Fruit fly (Drosophila melanogaster): ENCODE results near the gene CG8034.

Gene CG8034

DNA sequence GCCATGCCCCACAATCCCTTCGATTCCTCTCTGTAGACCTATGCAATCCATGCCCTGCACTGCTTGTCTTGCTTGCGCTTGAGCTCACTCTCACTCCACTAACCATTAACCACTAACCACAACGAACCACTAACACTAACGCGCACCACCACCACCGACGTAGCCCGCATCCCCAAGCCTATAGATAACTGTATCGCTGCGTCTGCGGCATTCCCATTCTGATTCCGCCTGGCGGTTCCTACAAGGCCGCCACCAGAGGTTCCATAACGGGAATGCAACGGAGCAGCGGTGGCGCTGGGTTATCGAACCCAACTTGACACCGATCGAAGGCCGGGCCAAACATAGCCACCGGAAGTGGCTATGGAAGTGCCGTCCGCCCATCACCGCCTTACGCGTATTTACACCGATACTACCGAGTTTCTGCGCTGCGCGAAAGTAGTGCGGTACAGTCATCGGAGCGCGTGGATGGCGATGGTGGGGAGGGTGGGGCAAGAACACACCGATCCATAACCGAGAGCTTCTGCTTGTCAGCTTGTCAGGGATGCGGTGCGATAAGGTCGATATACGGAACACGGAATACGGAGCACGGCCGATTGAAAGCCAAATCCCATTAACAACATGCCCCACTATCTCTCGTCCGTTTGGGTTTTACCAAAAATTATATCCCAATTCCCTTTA lies 32.0 kb downstream of the CG8034 start:
- TF ChIP-seq psq (optimal IDR thresholded peaks at IDR 0.05) (no peak), usp (GFP tag; optimal IDR thresholded peaks at IDR 0.05) (no peak), pan (optimal IDR thresholded peaks at IDR 0.05) (no peak), CG8478 (optimal IDR thresholded peaks at IDR 0.05) (no peak), Dll (optimal IDR thresholded peaks at IDR 0.05) (no peak), EcR (GFP tag; optimal IDR thresholded peaks at IDR 0.05) (no peak)

DNA sequence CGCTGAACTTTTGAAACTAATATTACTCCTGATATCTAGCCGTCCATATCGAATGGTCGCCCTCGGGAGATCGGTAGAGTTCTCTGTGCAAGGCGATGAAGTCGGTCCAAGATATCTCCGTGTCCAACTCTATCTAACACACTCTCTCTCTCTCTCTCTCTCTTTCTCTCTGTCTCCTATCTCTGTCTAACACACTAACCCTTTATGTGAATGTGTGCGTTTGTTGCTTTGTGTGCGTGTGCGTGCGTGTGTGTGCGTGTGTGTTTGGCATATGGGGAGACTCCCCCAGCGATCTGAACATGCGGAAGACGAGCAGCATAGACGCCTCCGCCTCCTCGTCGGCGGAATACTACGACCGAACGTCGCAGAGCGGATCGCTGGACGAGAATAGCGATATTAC lies 33.6 kb downstream of the CG8034 start:
- TF ChIP-seq usp (GFP tag; optimal IDR thresholded peaks at IDR 0.05) (no peak), CG8478 (optimal IDR thresholded peaks at IDR 0.05) (no peak), Dll (optimal IDR thresholded peaks at IDR 0.05) (no peak), EcR (GFP tag; optimal IDR thresholded peaks at IDR 0.05) (no peak), psq (optimal IDR thresholded peaks at IDR 0.05) (no peak), pan (optimal IDR thresholded peaks at IDR 0.05) (no peak)

DNA sequence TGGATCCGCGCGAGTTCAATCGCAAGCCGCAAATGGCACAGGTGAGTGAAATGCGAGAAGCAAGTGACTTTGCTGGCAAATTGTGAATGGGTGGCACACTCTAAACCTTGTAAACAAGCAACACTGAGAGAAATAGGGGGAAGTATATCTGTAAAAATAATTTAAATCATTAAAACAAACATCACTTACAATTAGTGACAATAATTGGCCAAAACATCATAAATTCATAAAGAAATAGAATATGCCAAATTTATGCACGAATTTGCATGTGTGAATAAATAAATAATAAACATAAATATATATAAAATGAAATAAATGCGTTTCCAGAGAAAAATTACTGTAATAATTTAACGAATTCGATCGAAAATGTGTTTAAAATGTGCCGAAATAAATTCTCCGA lies 35.4 kb downstream of the CG8034 start:
- TF ChIP-seq psq (optimal IDR thresholded peaks at IDR 0.05) = no peak
- TF ChIP-seq Dll (optimal IDR thresholded peaks at IDR 0.05) = no peak
- TF ChIP-seq CG8478 (optimal IDR thresholded peaks at IDR 0.05) = no peak
- TF ChIP-seq pan (optimal IDR thresholded peaks at IDR 0.05) = no peak
- no peak for TF ChIP-seq EcR (GFP tag; optimal IDR thresholded peaks at IDR 0.05)
- TF ChIP-seq usp (GFP tag; optimal IDR thresholded peaks at IDR 0.05) = no peak

DNA sequence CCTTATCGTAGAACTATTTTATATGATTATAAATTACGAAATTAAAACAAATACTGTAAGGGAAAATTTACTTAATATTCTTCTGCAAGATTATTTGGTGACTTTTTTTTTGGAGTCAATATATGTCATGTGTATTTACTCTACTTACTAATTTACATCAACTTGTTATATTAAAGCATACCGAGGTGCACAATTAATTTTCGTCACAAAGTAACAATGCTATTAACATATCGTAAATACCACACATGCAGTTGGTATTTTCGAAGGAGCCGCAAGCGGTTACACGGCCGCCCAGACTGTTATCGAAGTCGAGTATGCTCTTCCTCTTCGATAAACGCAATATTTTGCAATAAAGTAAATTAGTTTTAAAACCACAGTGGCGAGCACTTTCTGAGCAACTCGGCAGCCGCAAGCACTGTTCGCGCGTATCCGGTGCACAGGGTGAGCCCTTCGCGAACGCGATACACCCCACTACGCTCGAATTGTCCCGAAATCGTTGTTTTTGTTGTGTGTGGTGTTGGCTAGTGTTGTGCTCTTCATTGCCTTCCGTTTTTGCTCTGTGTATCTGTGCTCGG lies 36.3 kb downstream of the CG8034 start, which contains the start of gene Vav:
TSS of gene Vav (plus strand) at position 293 of the 575 bp plus-strand sequence.
- TF ChIP-seq psq (optimal IDR thresholded peaks at IDR 0.05) (no peak), Dll (optimal IDR thresholded peaks at IDR 0.05) (no peak), EcR (GFP tag; optimal IDR thresholded peaks at IDR 0.05) (no peak), CG8478 (optimal IDR thresholded peaks at IDR 0.05) (no peak), usp (GFP tag; optimal IDR thresholded peaks at IDR 0.05) (no peak), pan (optimal IDR thresholded peaks at IDR 0.05) (no peak)

DNA sequence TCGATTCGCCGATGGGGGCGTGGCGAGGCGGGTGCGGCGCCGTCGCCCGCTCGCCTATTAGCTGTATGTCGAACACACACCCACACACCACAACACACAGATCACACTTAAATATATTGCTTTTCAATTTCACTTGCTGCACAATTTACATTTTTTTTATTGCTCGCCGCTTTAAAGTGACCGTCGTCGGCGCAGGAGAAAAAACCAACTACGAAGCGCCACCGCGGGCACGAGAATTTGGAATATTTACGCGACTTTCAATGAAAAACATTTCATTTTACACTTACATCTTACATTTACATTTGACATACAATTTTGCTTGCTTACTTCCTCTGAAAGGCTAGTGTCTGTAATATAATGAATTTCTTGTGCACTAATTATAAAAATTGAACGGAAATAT lies 36.9 kb downstream of the CG8034 start, which contains the start of gene rictor:
TSS of gene rictor (minus strand) at position 170 of the 400 bp plus-strand sequence.
- no peak for TF ChIP-seq psq (optimal IDR thresholded peaks at IDR 0.05)
- TF ChIP-seq CG8478 (optimal IDR thresholded peaks at IDR 0.05) = no peak
- TF ChIP-seq pan (optimal IDR thresholded peaks at IDR 0.05) = no peak
- TF ChIP-seq usp (GFP tag; optimal IDR thresholded peaks at IDR 0.05) = no peak
- TF ChIP-seq EcR (GFP tag; optimal IDR thresholded peaks at IDR 0.05) = no peak
- TF ChIP-seq Dll (optimal IDR thresholded peaks at IDR 0.05) = no peak

DNA sequence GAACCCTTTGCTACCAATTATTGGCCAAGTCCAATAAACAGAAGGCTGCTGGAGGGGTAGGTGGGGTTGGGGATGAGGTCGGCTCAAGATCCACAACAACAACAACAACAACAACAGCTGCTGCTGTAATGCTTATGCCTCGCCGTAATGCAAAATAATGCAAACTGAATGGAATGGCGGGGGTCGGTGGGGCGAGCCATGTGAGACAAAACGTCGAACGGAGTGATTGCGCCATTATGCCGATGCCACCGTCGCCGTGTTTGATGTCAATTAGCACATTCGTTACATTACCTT lies 37.3 kb downstream of the CG8034 start:
- peak; percentile 4 for TF ChIP-seq Dll (optimal IDR thresholded peaks at IDR 0.05)
- TF ChIP-seq psq (optimal IDR thresholded peaks at IDR 0.05) = no peak

DNA sequence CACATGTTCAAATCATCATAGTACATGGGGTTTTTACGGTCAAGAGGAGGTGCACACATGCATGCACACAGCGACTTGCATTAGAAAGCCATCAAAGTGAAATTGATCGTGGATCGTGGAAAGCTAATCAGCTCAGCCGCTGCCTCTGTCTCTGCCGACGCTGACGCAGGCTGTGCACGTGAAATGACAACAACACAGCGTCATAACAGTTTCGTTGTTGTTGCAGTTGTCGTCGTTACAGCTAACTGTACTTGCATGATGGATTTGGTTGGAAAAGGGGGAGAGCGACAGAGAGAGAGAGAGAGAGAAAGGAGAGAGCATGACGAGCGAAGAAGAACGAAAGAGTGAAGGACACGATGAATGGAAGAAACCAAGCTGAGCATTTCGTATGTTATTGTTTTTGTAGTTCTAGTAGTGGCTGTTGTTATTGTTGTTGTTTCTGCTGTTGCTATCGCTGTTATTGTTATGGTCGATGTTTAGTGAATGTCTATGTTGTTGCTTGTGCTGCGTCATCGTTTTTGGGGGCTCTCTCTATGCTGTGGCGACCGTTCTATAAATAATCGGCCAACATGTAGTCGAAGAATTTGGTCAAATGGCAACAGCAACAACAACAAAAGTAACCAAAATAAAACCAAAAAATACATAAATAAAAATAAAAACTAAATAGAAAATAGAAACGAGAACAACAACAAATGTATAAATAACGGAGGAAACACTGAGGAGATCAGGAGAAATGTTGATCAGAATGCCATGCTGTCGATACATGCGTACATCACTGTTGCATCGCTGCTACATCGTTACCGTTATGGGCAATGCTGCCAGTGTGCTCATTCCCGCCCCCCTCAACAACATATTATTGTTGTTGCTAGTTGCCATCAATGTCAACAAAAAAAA lies 37.9 kb downstream of the CG8034 start:
- TF ChIP-seq Dll (optimal IDR thresholded peaks at IDR 0.05) = no peak
- no peak for TF ChIP-seq usp (GFP tag; optimal IDR thresholded peaks at IDR 0.05)
- no peak for TF ChIP-seq psq (optimal IDR thresholded peaks at IDR 0.05)
- TF ChIP-seq pan (optimal IDR thresholded peaks at IDR 0.05) = no peak
- TF ChIP-seq CG8478 (optimal IDR thresholded peaks at IDR 0.05) = no peak
- no peak for TF ChIP-seq EcR (GFP tag; optimal IDR thresholded peaks at IDR 0.05)

DNA sequence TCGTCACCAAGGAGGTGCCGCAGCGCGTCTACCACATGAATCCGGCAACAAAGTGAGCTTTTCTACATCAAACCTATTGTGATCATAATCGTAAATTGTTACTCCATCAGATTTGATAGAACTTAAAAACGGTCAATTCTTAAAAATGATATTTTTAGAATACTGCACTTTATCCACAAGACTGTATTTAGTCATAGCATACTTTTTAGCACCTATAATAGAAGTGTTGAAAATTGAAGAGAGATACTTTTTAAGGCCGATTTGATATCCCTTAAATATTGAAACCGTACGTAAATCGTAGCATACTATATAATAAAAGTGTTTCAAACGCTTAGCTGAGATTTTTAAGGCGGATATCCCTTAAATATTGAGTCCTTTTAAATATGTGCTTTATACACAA lies 47.8 kb downstream of the CG8034 start:
- TF ChIP-seq pan (optimal IDR thresholded peaks at IDR 0.05) = no peak
- TF ChIP-seq psq (optimal IDR thresholded peaks at IDR 0.05) = no peak
- no peak for TF ChIP-seq CG8478 (optimal IDR thresholded peaks at IDR 0.05)
- TF ChIP-seq usp (GFP tag; optimal IDR thresholded peaks at IDR 0.05) = no peak
- no peak for TF ChIP-seq EcR (GFP tag; optimal IDR thresholded peaks at IDR 0.05)
- TF ChIP-seq Dll (optimal IDR thresholded peaks at IDR 0.05) = no peak

DNA sequence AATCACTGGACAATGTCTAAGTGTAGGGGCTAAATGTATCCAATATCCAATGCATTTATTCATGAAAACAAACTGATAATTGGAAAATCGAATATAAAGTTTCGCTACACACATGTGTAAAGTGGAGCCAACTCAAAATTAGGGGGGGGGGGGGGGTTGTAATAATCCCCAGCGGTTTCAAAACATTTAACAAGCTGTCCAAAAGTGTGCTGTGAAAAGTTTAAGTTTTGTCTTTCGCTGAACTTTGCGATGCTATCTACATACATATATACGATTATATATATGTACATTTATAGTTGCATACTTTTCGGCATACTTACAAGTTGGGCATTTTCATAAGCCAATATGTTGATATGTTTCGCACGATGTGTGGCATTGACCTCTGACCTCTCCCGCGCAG lies 48.6 kb downstream of the CG8034 start:
- TF ChIP-seq pan (optimal IDR thresholded peaks at IDR 0.05) = no peak
- no peak for TF ChIP-seq CG8478 (optimal IDR thresholded peaks at IDR 0.05)
- no peak for TF ChIP-seq EcR (GFP tag; optimal IDR thresholded peaks at IDR 0.05)
- TF ChIP-seq usp (GFP tag; optimal IDR thresholded peaks at IDR 0.05) = no peak
- TF ChIP-seq psq (optimal IDR thresholded peaks at IDR 0.05) = no peak
- TF ChIP-seq Dll (optimal IDR thresholded peaks at IDR 0.05) = no peak

DNA sequence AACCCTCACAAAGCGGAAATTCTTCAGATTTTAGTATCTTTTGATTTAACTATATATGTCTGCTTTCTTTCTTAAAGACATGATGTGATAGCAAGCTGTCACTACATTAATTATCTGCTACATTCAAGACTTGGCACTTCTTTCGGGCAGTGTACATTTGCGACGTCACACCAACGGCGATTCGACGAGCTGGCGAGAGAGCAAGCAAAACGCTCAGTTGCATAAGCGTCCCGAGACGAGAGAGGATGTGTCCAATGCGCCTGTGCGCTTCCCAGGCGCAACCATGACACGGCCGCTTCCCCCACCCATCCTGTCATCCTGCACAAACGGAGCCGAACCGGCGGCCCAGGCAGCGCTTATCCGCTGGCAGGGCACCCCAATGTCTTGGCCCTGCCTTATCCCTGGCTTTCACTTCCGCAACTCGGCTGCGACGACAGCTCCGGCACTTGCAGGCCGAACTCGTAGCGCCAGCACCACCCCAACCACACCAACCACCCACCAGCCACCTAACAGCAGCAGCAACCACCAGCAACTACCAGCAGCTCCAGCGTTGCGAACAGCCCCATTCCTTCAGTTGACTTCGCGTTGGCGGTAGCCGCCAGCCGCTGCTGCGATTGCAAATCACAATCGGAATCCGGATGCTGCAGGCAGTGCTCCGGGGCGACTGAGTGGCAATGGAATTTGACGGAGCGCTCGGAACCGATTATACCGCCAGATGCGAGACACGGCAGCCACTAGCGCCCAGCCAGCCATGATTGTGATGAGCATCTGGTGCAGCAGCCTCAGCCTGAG lies 49.3 kb downstream of the CG8034 start, which contains the start of gene Hs3st-B:
TSS of gene Hs3st-B (plus strand) at position 214 of the 792 bp plus-strand sequence.
- TF ChIP-seq usp (GFP tag; optimal IDR thresholded peaks at IDR 0.05) = no peak
- no peak for TF ChIP-seq EcR (GFP tag; optimal IDR thresholded peaks at IDR 0.05)
- TF ChIP-seq psq (optimal IDR thresholded peaks at IDR 0.05) = no peak
- TF ChIP-seq pan (optimal IDR thresholded peaks at IDR 0.05) = no peak
- no peak for TF ChIP-seq Dll (optimal IDR thresholded peaks at IDR 0.05)
- no peak for TF ChIP-seq CG8478 (optimal IDR thresholded peaks at IDR 0.05)

Data from whole organism.